Worm (Caenorhabditis elegans): ENCODE measurements around the gene F15B9.10.

Gene F15B9.10

DNA sequence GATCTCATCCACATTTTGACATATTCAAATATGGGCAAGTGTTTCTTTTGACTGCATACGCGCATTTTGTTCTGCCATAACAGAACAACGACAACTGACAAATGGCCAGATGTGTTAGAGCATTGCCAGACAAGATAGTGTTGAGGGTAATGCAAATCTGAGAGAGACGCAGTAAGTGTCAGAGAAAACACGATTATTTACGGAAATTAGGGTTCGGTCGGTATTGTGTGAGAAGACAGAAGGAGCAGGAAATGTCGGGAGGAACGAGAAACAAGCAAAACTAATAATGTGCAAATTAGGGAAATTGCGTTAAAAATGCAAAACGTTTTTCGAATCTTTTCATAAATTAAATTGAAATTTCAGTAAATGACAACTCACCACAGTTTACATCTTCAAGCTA, 15.8 kb upstream of the F15B9.10 start:
- TF ChIP-seq elt-3 (tag; optimal IDR thresholded peaks at IDR 0.05), result no peak
- TF ChIP-seq eor-1 (tag; optimal IDR thresholded peaks at IDR 0.05), result no peak
- TF ChIP-seq nhr-25 (tag; optimal IDR thresholded peaks at IDR 0.05), result no peak
- TF ChIP-seq elt-1 (tag; optimal IDR thresholded peaks at IDR 0.05), result no peak

DNA sequence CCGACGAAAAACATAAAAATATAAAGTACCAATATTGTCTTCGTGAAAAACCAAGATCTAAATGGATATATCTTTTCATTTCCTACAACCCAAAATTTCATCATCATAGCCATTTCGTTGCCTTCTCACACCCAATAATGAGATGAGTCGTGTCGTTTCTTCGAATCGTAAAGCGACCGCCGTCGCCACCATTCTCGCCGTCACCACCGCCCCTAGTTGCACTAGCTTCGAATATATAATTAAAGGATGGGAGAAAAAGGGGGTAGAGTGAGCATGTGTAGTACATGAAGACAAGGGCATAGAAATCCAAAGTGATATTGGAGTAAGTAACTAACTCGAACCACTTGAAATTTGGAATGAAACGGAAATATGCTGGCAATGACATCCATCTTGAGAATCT, 13.5 kb upstream of the F15B9.10 start:
- no peak for TF ChIP-seq ceh-9 (tag; optimal IDR thresholded peaks at IDR 0.05)
- TF ChIP-seq lin-39 (tag; optimal IDR thresholded peaks at IDR 0.05), result no peak
- TF ChIP-seq ZK546.5 (tag; optimal IDR thresholded peaks at IDR 0.05), result no peak
- no peak for TF ChIP-seq fos-1 (tag; optimal IDR thresholded peaks at IDR 0.05)
- no peak for TF ChIP-seq nhr-77 (tag; optimal IDR thresholded peaks at IDR 0.05)
- TF ChIP-seq pqm-1 (tag; optimal IDR thresholded peaks at IDR 0.05), result no peak
- TF ChIP-seq nhr-43 (tag; optimal IDR thresholded peaks at IDR 0.05; ENCODE audit: poor library complexity, severe bottlenecking), result no peak
- no peak for TF ChIP-seq elt-2 (tag; optimal IDR thresholded peaks at IDR 0.05)

DNA sequence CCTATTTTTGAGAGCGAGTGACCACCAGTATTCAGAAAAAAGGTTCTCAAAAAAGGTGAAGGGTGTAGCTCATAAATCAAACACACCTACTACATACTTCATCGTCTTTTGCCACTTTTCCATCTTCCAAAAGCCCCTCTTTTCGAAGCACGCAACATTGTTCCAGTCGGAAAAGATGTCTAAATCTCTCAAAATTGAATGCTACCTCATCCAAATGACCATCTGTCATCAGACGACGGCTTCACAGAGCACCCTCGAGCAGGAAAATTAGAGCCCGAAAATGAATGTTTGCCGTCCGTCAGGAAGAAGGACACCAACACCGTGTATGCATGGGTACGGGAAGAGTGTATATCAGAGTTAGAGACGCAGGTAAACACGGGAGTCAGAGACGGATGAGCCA, 12.8 kb upstream of the F15B9.10 start:
- no peak for TF ChIP-seq nhr-23 (tag; optimal IDR thresholded peaks at IDR 0.05)
- TF ChIP-seq nhr-28 (tag; optimal IDR thresholded peaks at IDR 0.05), result no peak
- TF ChIP-seq fos-1 (tag; optimal IDR thresholded peaks at IDR 0.05), result no peak
- TF ChIP-seq pqm-1 (tag; optimal IDR thresholded peaks at IDR 0.05), result no peak
- no peak for TF ChIP-seq elt-2 (tag; optimal IDR thresholded peaks at IDR 0.05)
- TF ChIP-seq nhr-11 (tag; optimal IDR thresholded peaks at IDR 0.05), result no peak
- TF ChIP-seq tbx-2 (tag; optimal IDR thresholded peaks at IDR 0.05), result no peak

- TF ChIP-seq snpc-4 (tag; optimal IDR thresholded peaks at IDR 0.05), result no peak
- TF ChIP-seq elt-2 (tag; optimal IDR thresholded peaks at IDR 0.05), result no peak
- no peak for TF ChIP-seq fkh-2 (tag; optimal IDR thresholded peaks at IDR 0.05)
- no peak for TF ChIP-seq ztf-4 (tag; optimal IDR thresholded peaks at IDR 0.05)
- no peak for TF ChIP-seq egl-27 (tag; optimal IDR thresholded peaks at IDR 0.05)
- TF ChIP-seq nhr-12 (tag; optimal IDR thresholded peaks at IDR 0.05), result no peak
- no peak for TF ChIP-seq daf-12 (tag; optimal IDR thresholded peaks at IDR 0.05)
- TF ChIP-seq nhr-28 (tag; optimal IDR thresholded peaks at IDR 0.05), result no peak
- TF ChIP-seq nhr-237 (tag; optimal IDR thresholded peaks at IDR 0.05), result no peak
- no peak for TF ChIP-seq eor-1 (tag; optimal IDR thresholded peaks at IDR 0.05)
Observed at ce11 chrV:13020638-13021037, 11.9 kb upstream of the F15B9.10 start.

DNA sequence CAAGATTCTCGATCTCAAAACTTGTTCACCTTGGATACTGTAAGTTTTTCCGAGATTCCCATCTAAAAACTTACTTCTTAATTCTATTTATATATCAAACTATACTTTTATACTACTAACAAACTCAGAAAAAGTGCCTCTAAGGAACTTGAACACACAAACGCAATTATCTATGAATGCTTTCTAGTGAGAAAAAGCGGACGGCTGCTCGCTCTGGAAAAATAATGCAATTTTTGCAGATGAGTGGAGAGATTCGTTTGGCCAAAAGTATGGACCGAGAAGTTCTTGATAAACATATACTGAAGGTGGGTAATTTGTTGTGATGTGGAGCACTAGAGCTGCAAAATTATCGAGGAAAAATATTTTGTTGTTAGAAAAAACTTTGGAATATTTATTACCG, 11.3 kb upstream of the F15B9.10 start:
- TF ChIP-seq snpc-4 (tag; optimal IDR thresholded peaks at IDR 0.05) (no peak), fos-1 (tag; optimal IDR thresholded peaks at IDR 0.05) (no peak), daf-12 (tag; optimal IDR thresholded peaks at IDR 0.05) (no peak), nhr-76 (tag; optimal IDR thresholded peaks at IDR 0.05) (no peak), egl-5 (tag; optimal IDR thresholded peaks at IDR 0.05) (no peak), elt-1 (tag; optimal IDR thresholded peaks at IDR 0.05) (no peak), ztf-11 (tag; optimal IDR thresholded peaks at IDR 0.05) (no peak), lin-39 (tag; optimal IDR thresholded peaks at IDR 0.05) (no peak), fkh-2 (tag; optimal IDR thresholded peaks at IDR 0.05) (no peak), hmg-11 (tag; optimal IDR thresholded peaks at IDR 0.05) (no peak), mdl-1 (tag; optimal IDR thresholded peaks at IDR 0.05) (no peak), nhr-43 (tag; optimal IDR thresholded peaks at IDR 0.05; ENCODE audit: poor library complexity, severe bottlenecking) (no peak)

- TF ChIP-seq fkh-10 (GFP tag; optimal IDR thresholded peaks at IDR 0.05) (no peak), nhr-28 (tag; optimal IDR thresholded peaks at IDR 0.05) (no peak), nhr-25 (tag; optimal IDR thresholded peaks at IDR 0.05) (no peak), pha-4 (tag; optimal IDR thresholded peaks at IDR 0.05) (no peak), hmg-11 (tag; optimal IDR thresholded peaks at IDR 0.05) (no peak), jun-1 (tag; optimal IDR thresholded peaks at IDR 0.05) (no peak), eor-1 (tag; optimal IDR thresholded peaks at IDR 0.05) (no peak)
Observed at ce11 chrV:13018761-13019160, 10.0 kb upstream of the F15B9.10 start, which contains the start of gene fmi-1. TSS of gene fmi-1 (plus strand) at chrV:13019061.

DNA sequence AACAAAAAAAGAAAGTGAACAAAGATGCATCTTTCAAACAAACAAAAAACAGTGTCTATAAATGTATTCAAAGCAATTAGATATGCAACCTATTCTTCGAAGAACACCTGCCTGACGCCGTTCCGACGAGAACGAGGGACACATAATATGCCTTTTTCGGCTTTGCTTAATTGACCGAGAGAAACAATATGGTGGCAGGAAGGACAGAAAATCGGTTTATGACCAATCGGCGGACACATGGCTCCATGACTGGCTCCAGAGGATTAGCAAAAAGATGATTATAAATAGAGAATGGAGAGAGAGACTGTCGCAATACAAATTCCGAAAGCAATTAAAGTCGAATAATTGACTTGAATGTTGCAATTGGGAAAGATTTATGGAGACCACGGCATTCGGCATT, 9.5 kb upstream of the F15B9.10 start:
- TF ChIP-seq fkh-2 (tag; optimal IDR thresholded peaks at IDR 0.05) (no peak), ztf-11 (tag; optimal IDR thresholded peaks at IDR 0.05) (no peak), ztf-4 (tag; optimal IDR thresholded peaks at IDR 0.05) (no peak), nhr-12 (tag; optimal IDR thresholded peaks at IDR 0.05) (no peak), mdl-1 (tag; optimal IDR thresholded peaks at IDR 0.05) (no peak), aly-2 (tag; optimal IDR thresholded peaks at IDR 0.05) (no peak), jun-1 (tag; optimal IDR thresholded peaks at IDR 0.05) (no peak), skn-1 (tag; optimal IDR thresholded peaks at IDR 0.05) (no peak), mml-1 (tag; optimal IDR thresholded peaks at IDR 0.05) (no peak), nhr-77 (tag; optimal IDR thresholded peaks at IDR 0.05) (no peak), tbx-2 (tag; optimal IDR thresholded peaks at IDR 0.05) (no peak), nhr-28 (tag; optimal IDR thresholded peaks at IDR 0.05) (no peak), lin-39 (tag; optimal IDR thresholded peaks at IDR 0.05) (no peak), elt-2 (tag; optimal IDR thresholded peaks at IDR 0.05) (no peak), sea-2 (GFP tag; optimal IDR thresholded peaks at IDR 0.05) (no peak), fos-1 (tag; optimal IDR thresholded peaks at IDR 0.05) (no peak), egl-27 (tag; optimal IDR thresholded peaks at IDR 0.05) (no peak), nhr-25 (tag; optimal IDR thresholded peaks at IDR 0.05) (no peak), unc-39 (tag; optimal IDR thresholded peaks at IDR 0.05) (no peak)

Measured in whole organism, L3 larva.